Fruit fly (Drosophila melanogaster): ENCODE results near the gene knk.
A peak's percentile ranks its signal among the peaks of the same experiment; 100 is the strongest.

knk gene

dm6 chr3R:10125477-10125876 lies at the start of gene knk:
Gene knk (minus strand): TSS chr3R:10125664.
- no peak for TF ChIP-seq CTCF (optimal IDR thresholded peaks at IDR 0.05)
- TF ChIP-seq CG8478 (optimal IDR thresholded peaks at IDR 0.05), result no peak

- no peak for TF ChIP-seq CTCF (optimal IDR thresholded peaks at IDR 0.05)
- no peak for TF ChIP-seq CG8478 (optimal IDR thresholded peaks at IDR 0.05)
These were observed 45.0 kb upstream of the knk start, which contains the start of gene Best1 for dm6 chr3R:10170356-10170876. Gene Best1 (minus strand): TSS chr3R:10170487.

- TF ChIP-seq CG8478 (optimal IDR thresholded peaks at IDR 0.05), result no peak
- no peak for TF ChIP-seq CTCF (optimal IDR thresholded peaks at IDR 0.05)
These were observed 43.8 kb upstream of the knk start for dm6 chr3R:10169124-10169766.

dm6 chr3R:10168483-10169064 lies 43.1 kb upstream of the knk start:
- TF ChIP-seq CTCF (optimal IDR thresholded peaks at IDR 0.05) (no peak), CG8478 (optimal IDR thresholded peaks at IDR 0.05) (no peak)

- no peak for TF ChIP-seq CG8478 (optimal IDR thresholded peaks at IDR 0.05)
- no peak for TF ChIP-seq CTCF (optimal IDR thresholded peaks at IDR 0.05)
These were observed 41.8 kb upstream of the knk start for dm6 chr3R:10167280-10167679.

- TF ChIP-seq CTCF (optimal IDR thresholded peaks at IDR 0.05) (no peak), CG8478 (optimal IDR thresholded peaks at IDR 0.05) (no peak)
These were observed 40.9 kb upstream of the knk start for dm6 chr3R:10166334-10166733.

dm6 chr3R:10161163-10161562 lies 35.7 kb upstream of the knk start, which contains the start of gene CG6254:
Gene CG6254 (minus strand): TSS chr3R:10161331.
- TF ChIP-seq CTCF (optimal IDR thresholded peaks at IDR 0.05) (peak; percentile 7 to 20), CG8478 (optimal IDR thresholded peaks at IDR 0.05) (no peak)

dm6 chr3R:10153957-10154685 lies 28.7 kb upstream of the knk start:
- TF ChIP-seq CTCF (optimal IDR thresholded peaks at IDR 0.05), result no peak

- no peak for TF ChIP-seq CG8478 (optimal IDR thresholded peaks at IDR 0.05)
These were observed 26.5 kb upstream of the knk start, which contains the start of gene CG34303 for dm6 chr3R:10151830-10152513. Gene CG34303 (minus strand): TSS chr3R:10151880.

dm6 chr3R:10150555-10150954 lies 25.1 kb upstream of the knk start:
- TF ChIP-seq CG8478 (optimal IDR thresholded peaks at IDR 0.05) (no peak), CTCF (optimal IDR thresholded peaks at IDR 0.05) (no peak)

- TF ChIP-seq CG8478 (optimal IDR thresholded peaks at IDR 0.05) (no peak), CTCF (optimal IDR thresholded peaks at IDR 0.05) (no peak)
These were observed 24.4 kb upstream of the knk start for dm6 chr3R:10149667-10150398.

dm6 chr3R:10148376-10148887 lies 23.0 kb upstream of the knk start:
- TF ChIP-seq CG8478 (optimal IDR thresholded peaks at IDR 0.05) (no peak), CTCF (optimal IDR thresholded peaks at IDR 0.05) (peak; percentile 83 to 86)

- no peak for TF ChIP-seq CG8478 (optimal IDR thresholded peaks at IDR 0.05)
- no peak for TF ChIP-seq CTCF (optimal IDR thresholded peaks at IDR 0.05)
These were observed 21.7 kb upstream of the knk start for dm6 chr3R:10147176-10147575.

Measured in S2 (cell line).